Worm (Caenorhabditis elegans) whole organism, L4 larva: ENCODE measurements around the gene cec-1.
A peak's percentile ranks its signal among the peaks of the same experiment; 100 is the strongest.

Experiments used
- fkh-10 ChIP-seq: fragments of 150-350 bp; optimal IDR thresholded peaks from 2 replicates; lab custom pipeline; 2014; ENCODE audit warnings: missing biosample characterization, missing genetic modification reagents, missing genetic modification characterization
- nhr-237 ChIP-seq: sonication (generic microtip); optimal IDR thresholded peaks from 2 replicates; lab custom pipeline; 2017; ENCODE audit warnings: missing biosample characterization, missing genetic modification characterization
- skn-1 ChIP-seq: fragments of 150-350 bp; optimal IDR thresholded peaks from 2 replicates; lab custom pipeline; 2014; ENCODE audit warnings: missing biosample characterization, missing genetic modification characterization
- zip-11 ChIP-seq: fragments of 200-800 bp; sonication (Bioruptor generic); IDR thresholded peaks from 2 replicates; pipeline ENCODE4 v1.3.6; 2022; ENCODE audit warnings: missing genetic modification characterization, missing compliant biosample characterization
- ztf-11 ChIP-seq: fragments of 150-350 bp; optimal IDR thresholded peaks from 2 replicates; lab custom pipeline; 2014; ENCODE audit warnings: missing biosample characterization, missing genetic modification characterization

- TF ChIP-seq fkh-10 (GFP tag; lab: Kevin White, UChicago) (peak; percentile 27), skn-1 (tag; lab: Kevin White, UChicago) (no peak), ztf-11 (tag; lab: Kevin White, UChicago) (no peak), nhr-237 (tag; lab: Kevin White, UChicago) (no peak), zip-11 (GFP tag; lab: Robert Waterston, UW) (no peak)
These were observed 33.8 kb upstream of the cec-1 start for ce11 chrIII:8392307-8392706.
